Worm (Caenorhabditis elegans) whole organism, late embryonic: Measurements from ENCODE around the gene fbxa-154.
A peak's percentile ranks its signal among the peaks of the same experiment; 100 is the strongest.

Experiments
- C08G9.2 ChIP-seq: sonication (generic microtip); optimal IDR thresholded peaks from 2 replicates; lab custom pipeline; 2016; ENCODE audit warnings: mild to moderate bottlenecking, missing genetic modification characterization, moderate library complexity, missing compliant biosample characterization
- C38D4.7 ChIP-seq: fragments of 200-800 bp; sonication (Bioruptor generic); optimal IDR thresholded peaks from 2 replicates; lab custom pipeline; 2018; ENCODE audit warnings: mild to moderate bottlenecking, missing genetic modification characterization, moderate library complexity, missing compliant biosample characterization
- T23F11.4 ChIP-seq: fragments of 200-800 bp; sonication (Bioruptor generic); optimal IDR thresholded peaks from 2 replicates; lab custom pipeline; 2018; ENCODE audit warnings: mild to moderate bottlenecking, missing genetic modification characterization, missing compliant biosample characterization
- ahr-1 ChIP-seq: sonication (generic microtip); optimal IDR thresholded peaks from 2 replicates; lab custom pipeline; 2016; ENCODE audit warnings: missing genetic modification characterization, missing compliant biosample characterization
- ceh-14 ChIP-seq: sonication (generic microtip); optimal IDR thresholded peaks from 2 replicates; lab custom pipeline; 2016; ENCODE audit warnings: missing genotype, missing genetic modification characterization, missing compliant biosample characterization
- ceh-18 ChIP-seq: sonication (generic microtip); optimal IDR thresholded peaks from 2 replicates; lab custom pipeline; 2016; ENCODE audit warnings: missing genetic modification characterization, missing compliant biosample characterization
- ceh-2 ChIP-seq: sonication (generic microtip); optimal IDR thresholded peaks from 2 replicates; lab custom pipeline; 2016; ENCODE audit warnings: missing genotype, missing genetic modification characterization, missing compliant biosample characterization
- ceh-30 ChIP-seq: fragments of 150-350 bp; optimal IDR thresholded peaks from 2 replicates; lab custom pipeline; 2014; ENCODE audit warnings: missing biosample characterization, missing genetic modification characterization
- ceh-31 ChIP-seq: sonication (generic microtip); optimal IDR thresholded peaks from 2 replicates; lab custom pipeline; 2016; ENCODE audit warnings: missing genetic modification characterization, missing compliant biosample characterization
- ceh-48 ChIP-seq: sonication (generic microtip); optimal IDR thresholded peaks from 2 replicates; lab custom pipeline; 2016; ENCODE audit warnings: missing genetic modification characterization, inconsistent platforms, missing compliant biosample characterization
- ceh-6 ChIP-seq: fragments of 200-800 bp; sonication (Bioruptor generic); optimal IDR thresholded peaks from 2 replicates; lab custom pipeline; 2018; ENCODE audit warnings: mild to moderate bottlenecking, missing genetic modification characterization, missing compliant biosample characterization
- ceh-9 ChIP-seq: sonication (generic microtip); optimal IDR thresholded peaks from 2 replicates; lab custom pipeline; 2016; ENCODE audit warnings: mild to moderate bottlenecking, missing genetic modification characterization, inconsistent platforms, missing compliant biosample characterization
- dmd-4 ChIP-seq: sonication (generic microtip); optimal IDR thresholded peaks from 2 replicates; lab custom pipeline; 2016; ENCODE audit warnings: borderline replicate concordance, missing genetic modification characterization, missing compliant biosample characterization
- dve-1 ChIP-seq: sonication (generic microtip); optimal IDR thresholded peaks from 2 replicates; lab custom pipeline; 2017; ENCODE audit warnings: antibody characterized with exemption, mild to moderate bottlenecking, missing genetic modification characterization, missing compliant biosample characterization
- elt-4 ChIP-seq: sonication (generic microtip); optimal IDR thresholded peaks from 2 replicates; lab custom pipeline; 2016; ENCODE audit warnings: missing genetic modification characterization, missing compliant biosample characterization
- ets-4 ChIP-seq: sonication (generic microtip); optimal IDR thresholded peaks from 2 replicates; lab custom pipeline; 2016; ENCODE audit warnings: missing genetic modification characterization, missing compliant biosample characterization
- eyg-1 ChIP-seq: sonication (generic microtip); optimal IDR thresholded peaks from 2 replicates; lab custom pipeline; 2016; ENCODE audit warnings: missing genotype, missing genetic modification characterization, missing compliant biosample characterization
- hlh-13 ChIP-seq: fragments of 200-800 bp; sonication (Bioruptor generic); optimal IDR thresholded peaks from 2 replicates; lab custom pipeline; 2018; ENCODE audit warnings: mild to moderate bottlenecking, missing genetic modification characterization, missing compliant biosample characterization
- hlh-30 ChIP-seq: sonication (generic microtip); optimal IDR thresholded peaks from 2 replicates; lab custom pipeline; 2017; ENCODE audit warnings: antibody characterized with exemption, missing genetic modification characterization, missing compliant biosample characterization; ENCODE audit not compliant: insufficient read depth
- madf-2 ChIP-seq: sonication (generic microtip); optimal IDR thresholded peaks from 2 replicates; lab custom pipeline; 2017; ENCODE audit warnings: missing genetic modification characterization, missing compliant biosample characterization
- mec-3 ChIP-seq: sonication (generic microtip); optimal IDR thresholded peaks from 2 replicates; lab custom pipeline; 2016; ENCODE audit warnings: borderline replicate concordance, missing genetic modification characterization, missing compliant biosample characterization
- nfya-1 ChIP-seq: sonication (generic microtip); optimal IDR thresholded peaks from 2 replicates; lab custom pipeline; 2017; ENCODE audit warnings: missing genetic modification characterization, mild to moderate bottlenecking, missing compliant biosample characterization, antibody characterized with exemption, moderate library complexity
- nhr-232 ChIP-seq: sonication (generic microtip); optimal IDR thresholded peaks from 2 replicates; lab custom pipeline; 2016; ENCODE audit warnings: missing genetic modification characterization, missing compliant biosample characterization
- npax-4 ChIP-seq: sonication (generic microtip); optimal IDR thresholded peaks from 2 replicates; lab custom pipeline; 2016; ENCODE audit warnings: missing genetic modification characterization, missing compliant biosample characterization
- odd-2 ChIP-seq: sonication (generic microtip); optimal IDR thresholded peaks from 2 replicates; lab custom pipeline; 2017; ENCODE audit warnings: antibody characterized with exemption, mild to moderate bottlenecking, missing genetic modification characterization, missing compliant biosample characterization
- pat-9 ChIP-seq: fragments of 200-800 bp; sonication (Bioruptor generic); optimal IDR thresholded peaks from 2 replicates; lab custom pipeline; 2018; ENCODE audit warnings: mild to moderate bottlenecking, missing genetic modification characterization, moderate library complexity, missing compliant biosample characterization
- pax-1 ChIP-seq: fragments of 150-350 bp; optimal IDR thresholded peaks from 2 replicates; lab custom pipeline; 2014; ENCODE audit warnings: missing biosample characterization, missing genetic modification characterization
- pqm-1 ChIP-seq: sonication (generic microtip); optimal IDR thresholded peaks from 2 replicates; lab custom pipeline; 2016; ENCODE audit warnings: missing genetic modification characterization, missing compliant biosample characterization
- pros-1 ChIP-seq: fragments of 150-350 bp; optimal IDR thresholded peaks from 2 replicates; lab custom pipeline; 2014; ENCODE audit warnings: missing biosample characterization, missing genetic modification reagents, missing genetic modification characterization
- rnt-1 ChIP-seq: sonication (generic microtip); optimal IDR thresholded peaks from 2 replicates; lab custom pipeline; 2016; ENCODE audit warnings: missing genetic modification characterization, missing compliant biosample characterization
- sdc-2 ChIP-seq: sonication (generic microtip); optimal IDR thresholded peaks from 2 replicates; lab custom pipeline; 2016; ENCODE audit warnings: missing genotype, missing genetic modification characterization, missing compliant biosample characterization
- sox-2 ChIP-seq: fragments of 200-800 bp; sonication (Bioruptor generic); IDR thresholded peaks from 2 replicates; pipeline ENCODE4 v1.3.6; 2022; ENCODE audit warnings: missing genetic modification reagents, missing genetic modification characterization, missing compliant biosample characterization
- tbx-2 ChIP-seq: sonication (generic microtip); optimal IDR thresholded peaks from 2 replicates; lab custom pipeline; 2016; ENCODE audit warnings: missing genetic modification characterization, missing compliant biosample characterization
- unc-3 ChIP-seq, 2 experiments: fragments of 200-800 bp in 1 of 2; sonication (Bioruptor generic) in 1 of 2; sonication (generic microtip) in 1 of 2; conservative IDR thresholded peaks in 1 of 2; optimal IDR thresholded peaks in 1 of 2; 2 replicates each; pipeline versions ENCODE4 v1.3.6 to Lab custom; 2016 to 2022; ENCODE audit warnings: missing compliant biosample characterization in 2 of 2, missing genetic modification characterization in 2 of 2, missing genetic modification reagents in 1 of 2
- unc-42 ChIP-seq: sonication (generic microtip); optimal IDR thresholded peaks from 2 replicates; lab custom pipeline; 2016; ENCODE audit warnings: missing genotype, missing genetic modification characterization, missing compliant biosample characterization

fbxa-154 gene

ce11 chrV:15569702-15570430, 35.1 kb downstream of the fbxa-154 start, which contains the start of gene lsm-5:
lsm-5 (plus strand) TSS chrV:15570380.
- TF ChIP-seq ets-4 (tag; lab: Kevin White, UChicago), result no peak
- TF ChIP-seq madf-2 (tag; lab: Kevin White, UChicago), result no peak
- no peak for TF ChIP-seq ceh-2 (tag; lab: Kevin White, UChicago)
- TF ChIP-seq ceh-48, result no peak
- TF ChIP-seq pros-1 (tag; lab: Kevin White, UChicago), result no peak
- no peak for TF ChIP-seq eyg-1 (tag; lab: Kevin White, UChicago)
- no peak for TF ChIP-seq nhr-232
- TF ChIP-seq elt-4 (tag; lab: Kevin White, UChicago), result no peak
- TF ChIP-seq nfya-1 (tag; lab: Kevin White, UChicago), result no peak
- TF ChIP-seq C38D4.7 (GFP tag; lab: Kevin White, UChicago), result no peak
- TF ChIP-seq pat-9, result no peak

DNA sequence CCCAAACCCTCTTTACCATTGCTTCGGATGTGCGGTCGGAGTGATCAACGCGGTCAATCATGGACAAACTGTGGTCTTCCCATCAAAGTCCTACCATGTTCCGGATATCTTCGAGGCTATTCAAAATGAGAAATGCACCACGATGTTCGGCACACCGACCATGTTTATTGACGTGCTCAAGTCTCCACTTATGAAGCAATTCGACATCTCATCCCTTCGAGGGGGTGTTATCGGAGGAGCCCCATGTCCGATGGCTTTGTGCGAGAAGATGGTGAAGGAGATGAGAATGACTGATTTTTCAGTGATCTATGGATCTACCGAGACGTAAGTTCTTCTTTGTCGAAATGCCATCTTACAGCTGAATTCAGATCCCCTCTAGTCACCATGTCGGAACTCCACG, 36.6 kb downstream of the fbxa-154 start:
- TF ChIP-seq unc-42 (tag; lab: Kevin White, UChicago) (no peak), ahr-1 (no peak), dmd-4 (no peak), pax-1 (tag; lab: Kevin White, UChicago) (no peak), tbx-2 (tag; lab: Kevin White, UChicago) (no peak), T23F11.4 (GFP tag; lab: Kevin White, UChicago) (no peak), sdc-2 (tag; lab: Kevin White, UChicago) (no peak)
- TF ChIP-seq, all 69 proteins: peak for 0

ce11 chrV:15567344-15567804, 37.6 kb downstream of the fbxa-154 start, which contains the start of gene acs-2:
acs-2 (plus strand) TSS chrV:15567394.
- TF ChIP-seq dve-1 (no peak), ceh-2 (tag; lab: Kevin White, UChicago) (no peak), tbx-2 (tag; lab: Kevin White, UChicago) (no peak), ceh-30 (tag; lab: Kevin White, UChicago) (no peak), ceh-14 (tag; lab: Kevin White, UChicago) (no peak), hlh-13 (no peak), pax-1 (tag; lab: Kevin White, UChicago) (no peak), mec-3 (tag; lab: Kevin White, UChicago) (no peak), sox-2 (no peak), odd-2 (tag; lab: Kevin White, UChicago) (no peak), ceh-31 (no peak), unc-3 (GFP tag; conservative IDR thresholded peaks at IDR 0.05; lab: Robert Waterston, UW) (no peak), unc-3 (tag; optimal IDR thresholded peaks at IDR 0.05; lab: Kevin White, UChicago) (no peak), ceh-9 (tag; lab: Kevin White, UChicago) (no peak), elt-4 (tag; lab: Kevin White, UChicago) (no peak), npax-4 (tag; lab: Kevin White, UChicago) (no peak)

ce11 chrV:15566511-15567178, 38.3 kb downstream of the fbxa-154 start:
- TF ChIP-seq pax-1 (tag; lab: Kevin White, UChicago), result no peak
- no peak for TF ChIP-seq ets-4 (tag; lab: Kevin White, UChicago)
- no peak for TF ChIP-seq ceh-9 (tag; lab: Kevin White, UChicago)
- no peak for TF ChIP-seq dmd-4
- no peak for TF ChIP-seq rnt-1 (tag; lab: Kevin White, UChicago)
- no peak for TF ChIP-seq eyg-1 (tag; lab: Kevin White, UChicago)
- TF ChIP-seq ceh-18, result peak; percentile 20
- TF ChIP-seq sdc-2 (tag; lab: Kevin White, UChicago), result no peak
- TF ChIP-seq C08G9.2 (tag; lab: Kevin White, UChicago), result no peak
- TF ChIP-seq ceh-6 (GFP tag; lab: Kevin White, UChicago), result no peak
- TF ChIP-seq unc-3 (GFP tag; conservative IDR thresholded peaks at IDR 0.05; lab: Robert Waterston, UW), result no peak
- no peak for TF ChIP-seq unc-3 (tag; optimal IDR thresholded peaks at IDR 0.05; lab: Kevin White, UChicago)
- no peak for TF ChIP-seq C38D4.7 (GFP tag; lab: Kevin White, UChicago)
- peak; percentile 34 for TF ChIP-seq hlh-30 (tag; lab: Kevin White, UChicago)
- no peak for TF ChIP-seq ceh-48
- peak; percentile 15 for TF ChIP-seq pqm-1 (tag; lab: Kevin White, UChicago)
- no peak for TF ChIP-seq mec-3 (tag; lab: Kevin White, UChicago)
